Worm (Caenorhabditis elegans): ENCODE measurements around the gene C08F8.2.

C08F8.2 gene

ce11 chrIV:11105724-11106123, 45.1 kb upstream of the C08F8.2 start, which contains the start of gene srlf-24:
TSS of gene srlf-24 (minus strand) at chrIV:11105824.
- TF ChIP-seq efl-1 (optimal IDR thresholded peaks at IDR 0.05): no peak
- peak in 1 of 2 experiments; percentile 51 for TF ChIP-seq efl-1 (GFP tag; optimal IDR thresholded peaks at IDR 0.05 in 1 of 2)
- no peak for TF ChIP-seq vab-15 (tag; optimal IDR thresholded peaks at IDR 0.05)
- TF ChIP-seq unc-62 (GFP tag; optimal IDR thresholded peaks at IDR 0.05): no peak
- TF ChIP-seq ceh-82 (tag; optimal IDR thresholded peaks at IDR 0.05): no peak
- TF ChIP-seq unc-30 (tag; optimal IDR thresholded peaks at IDR 0.05): no peak
- no peak for TF ChIP-seq ama-1 (optimal IDR thresholded peaks at IDR 0.05)
- TF ChIP-seq mab-9 (GFP tag; IDR thresholded peaks at IDR 0.05): no peak

DNA sequence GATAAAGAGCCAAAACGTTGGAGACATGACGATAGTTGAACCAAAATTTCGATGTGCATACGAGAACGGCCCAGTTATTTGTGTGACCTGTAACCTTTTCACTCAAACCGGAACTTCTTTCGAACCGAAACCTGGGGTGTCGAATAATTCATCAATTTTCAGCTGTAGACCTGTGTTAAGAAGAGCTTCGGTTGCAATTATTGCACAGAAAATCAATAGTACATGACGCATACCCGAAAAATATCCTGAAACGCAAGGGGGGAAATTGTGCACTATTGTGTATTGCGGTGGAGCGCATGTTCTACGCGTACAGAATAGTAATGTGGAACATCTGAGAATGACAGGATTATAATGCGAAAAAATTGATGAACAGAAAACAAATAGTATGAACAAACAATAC, 41.0 kb upstream of the C08F8.2 start, which contains the start of gene pigk-1:
pigk-1 (minus strand) TSS at position 248 of the 400 bp plus-strand sequence.
- 0 out of 2 replicates have a peak, but pooled peaks have one; percentile 6 for TF ChIP-seq nhr-19 (GFP tag; conservative IDR thresholded peaks at IDR 0.05)
- TF ChIP-seq aly-2 (tag; optimal IDR thresholded peaks at IDR 0.05): peak; percentile 7
- TF ChIP-seq efl-3 (GFP tag; optimal IDR thresholded peaks at IDR 0.05): no peak
- peak; percentile 27 for TF ChIP-seq fos-1 (tag; optimal IDR thresholded peaks at IDR 0.05)
- TF ChIP-seq dsc-1 (tag; optimal IDR thresholded peaks at IDR 0.05): no peak
- TF ChIP-seq nhr-71 (tag; optimal IDR thresholded peaks at IDR 0.05): peak; percentile 12
- no peak for TF ChIP-seq ceh-90 (tag; optimal IDR thresholded peaks at IDR 0.05)
- no peak for TF ChIP-seq egl-13 (tag; optimal IDR thresholded peaks at IDR 0.05)
- no peak for TF ChIP-seq nhr-11 (tag; optimal IDR thresholded peaks at IDR 0.05)
- TF ChIP-seq pax-3 (tag; optimal IDR thresholded peaks at IDR 0.05): no peak
- peak in 1 of 2 experiments; percentile 37 for TF ChIP-seq lsy-2 (tag; optimal IDR thresholded peaks at IDR 0.05)
- no peak for TF ChIP-seq ceh-82 (tag; optimal IDR thresholded peaks at IDR 0.05)

ce11 chrIV:11110995-11111619, 39.7 kb upstream of the C08F8.2 start, which contains the start of gene rps-5:
TSS of gene rps-5 (minus strand) at chrIV:11111045.
- no peak for TF ChIP-seq tlp-1 (tag; optimal IDR thresholded peaks at IDR 0.05)
- TF ChIP-seq mab-9 (GFP tag; IDR thresholded peaks at IDR 0.05): no peak
- TF ChIP-seq skn-1 (tag; optimal IDR thresholded peaks at IDR 0.05): peak; percentile 44
- no peak for TF ChIP-seq unc-30 (tag; optimal IDR thresholded peaks at IDR 0.05)
- TF ChIP-seq nhr-77 (tag; optimal IDR thresholded peaks at IDR 0.05): peak; percentile 36
- no peak for TF ChIP-seq pag-3 (tag; optimal IDR thresholded peaks at IDR 0.05; ENCODE audit: borderline replicate concordance, insufficient read depth)
- peak; percentile 44 to 71 (median 59) for TF ChIP-seq ceh-82 (tag; optimal IDR thresholded peaks at IDR 0.05)
- TF ChIP-seq rnt-1 (tag; optimal IDR thresholded peaks at IDR 0.05): peak; percentile 63
- no peak for TF ChIP-seq sptf-1 (tag; optimal IDR thresholded peaks at IDR 0.05)
- TF ChIP-seq mdl-1 (tag; optimal IDR thresholded peaks at IDR 0.05): peak in 1 of 2 experiments; percentile 50
- TF ChIP-seq dsc-1 (tag; optimal IDR thresholded peaks at IDR 0.05): peak; percentile 37
- peak; percentile 80 to 92 for TF ChIP-seq lsy-2 (tag; optimal IDR thresholded peaks at IDR 0.05)
- no peak for TF ChIP-seq nhr-11 (tag; optimal IDR thresholded peaks at IDR 0.05)
- TF ChIP-seq Y116A8C.19 (tag; optimal IDR thresholded peaks at IDR 0.05; ENCODE audit: borderline replicate concordance): no peak
- peak; percentile 54 for TF ChIP-seq blmp-1 (tag; optimal IDR thresholded peaks at IDR 0.05)
- TF ChIP-seq pax-3 (tag; optimal IDR thresholded peaks at IDR 0.05): no peak
- no peak for TF ChIP-seq pqm-1 (tag; optimal IDR thresholded peaks at IDR 0.05)
- no peak for TF ChIP-seq hlh-4 (tag; optimal IDR thresholded peaks at IDR 0.05)
- TF ChIP-seq tbx-2 (tag; optimal IDR thresholded peaks at IDR 0.05): peak; percentile 59
- TF ChIP-seq fkh-4 (tag; optimal IDR thresholded peaks at IDR 0.05; ENCODE audit: borderline replicate concordance): no peak
- peak; percentile 79 to 89 for TF ChIP-seq efl-1 (optimal IDR thresholded peaks at IDR 0.05)
- TF ChIP-seq efl-1 (GFP tag; optimal IDR thresholded peaks at IDR 0.05 in 1 of 2): peak; percentile 84 to 99
- peak; percentile 59 for TF ChIP-seq nhr-20 (tag; optimal IDR thresholded peaks at IDR 0.05)
- TF ChIP-seq lin-35 (GFP tag; optimal IDR thresholded peaks at IDR 0.05): peak; percentile 80 to 92
- TF ChIP-seq alr-1 (tag; optimal IDR thresholded peaks at IDR 0.05; ENCODE audit: borderline replicate concordance): no peak
- peak; percentile 61 for TF ChIP-seq swsn-7 (tag; optimal IDR thresholded peaks at IDR 0.05)
- TF ChIP-seq irx-1 (tag; optimal IDR thresholded peaks at IDR 0.05): peak; percentile 20
- TF ChIP-seq nhr-85 (tag): peak; percentile 80
- TF ChIP-seq egl-13 (tag; optimal IDR thresholded peaks at IDR 0.05): no peak
- TF ChIP-seq ceh-63 (GFP tag; optimal IDR thresholded peaks at IDR 0.05): no peak
- no peak for TF ChIP-seq C34B4.2 (tag; optimal IDR thresholded peaks at IDR 0.05)
- peak; percentile 80 for TF ChIP-seq nhr-71 (tag; optimal IDR thresholded peaks at IDR 0.05)
- no peak for TF ChIP-seq efl-3 (GFP tag; optimal IDR thresholded peaks at IDR 0.05)
- no peak for TF ChIP-seq grh-1 (GFP tag; IDR thresholded peaks at IDR 0.05)
- peak; percentile 3 for TF ChIP-seq lin-13 (GFP tag; optimal IDR thresholded peaks at IDR 0.05)
- no peak for TF ChIP-seq C04F5.9 (tag; optimal IDR thresholded peaks at IDR 0.05)
- TF ChIP-seq ztf-11 (tag; optimal IDR thresholded peaks at IDR 0.05): no peak
- no peak for TF ChIP-seq ceh-90 (tag; optimal IDR thresholded peaks at IDR 0.05)
- no peak for TF ChIP-seq nhr-28 (tag; optimal IDR thresholded peaks at IDR 0.05)
- peak; percentile 42 for TF ChIP-seq zag-1 (tag; optimal IDR thresholded peaks at IDR 0.05)
